Fruit fly (Drosophila melanogaster) whole organism, wandering third instar larva: ENCODE data around the gene CG12259.

ENCODE experiments used
- Mio ChIP-seq: sonication (Bioruptor generic); optimal IDR thresholded peaks from 2 replicates; lab custom pipeline; 2016; ENCODE audit warnings: missing biosample characterization, missing genetic modification characterization
- Vsx2 ChIP-seq: fragments of 200-300, 225-300 bp; sonication (Bioruptor generic); optimal IDR thresholded peaks from 2 replicates; lab custom pipeline; 2018; ENCODE audit warnings: missing biosample characterization, missing genetic modification characterization; ENCODE audit not compliant: partially characterized antibody

- TF ChIP-seq Vsx2 (no peak), Mio (GFP tag; lab: Kevin White, UChicago) (no peak)
Observed at dm6 chr3R:27921982-27922672, 1.2 kb upstream of the CG12259 start, which contains the start of gene BCAS2.
